Worm (Caenorhabditis elegans): ENCODE measurements around the gene pho-1.

DNA sequence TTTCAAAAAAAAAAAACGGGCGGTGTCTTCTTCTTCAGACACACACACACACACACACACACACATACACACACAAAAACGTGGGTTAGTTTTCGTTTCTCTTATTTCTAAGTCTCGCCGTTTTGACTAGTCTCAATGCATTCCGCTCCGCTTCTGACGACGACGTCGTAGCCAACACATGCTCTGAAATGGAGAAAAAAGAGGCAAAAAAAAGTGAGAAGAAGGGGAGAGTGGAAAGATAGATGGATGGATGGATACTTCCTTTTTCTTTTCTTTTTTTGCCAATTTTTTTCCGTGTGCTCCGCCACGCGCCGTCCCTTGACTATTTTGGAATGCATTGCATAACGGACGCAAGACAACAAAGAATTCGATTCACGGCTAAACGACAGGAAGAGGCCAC is 41.1 kb upstream of the pho-1 start:
- TF ChIP-seq unc-39 (tag; optimal IDR thresholded peaks at IDR 0.05) (no peak), nhr-25 (tag; optimal IDR thresholded peaks at IDR 0.05) (no peak), mdl-1 (tag; optimal IDR thresholded peaks at IDR 0.05) (no peak), unc-62 (GFP tag; optimal IDR thresholded peaks at IDR 0.05) (no peak), pha-4 (tag; optimal IDR thresholded peaks at IDR 0.05) (no peak), ceh-16 (tag; optimal IDR thresholded peaks at IDR 0.05) (no peak)

Measured in whole organism, L3 larva.